Worm (Caenorhabditis elegans) whole organism, L3 larva: ENCODE measurements around the gene srab-11.

Source experiments
- jun-1 ChIP-seq: fragments of 150-350 bp; optimal IDR thresholded peaks from 2 replicates; lab custom pipeline; 2014; ENCODE audit warnings: missing biosample characterization, missing genetic modification reagents, missing genetic modification characterization
- nhr-237 ChIP-seq: fragments of 150-350 bp; optimal IDR thresholded peaks from 2 replicates; lab custom pipeline; 2014; ENCODE audit warnings: missing biosample characterization, missing genetic modification characterization

DNA sequence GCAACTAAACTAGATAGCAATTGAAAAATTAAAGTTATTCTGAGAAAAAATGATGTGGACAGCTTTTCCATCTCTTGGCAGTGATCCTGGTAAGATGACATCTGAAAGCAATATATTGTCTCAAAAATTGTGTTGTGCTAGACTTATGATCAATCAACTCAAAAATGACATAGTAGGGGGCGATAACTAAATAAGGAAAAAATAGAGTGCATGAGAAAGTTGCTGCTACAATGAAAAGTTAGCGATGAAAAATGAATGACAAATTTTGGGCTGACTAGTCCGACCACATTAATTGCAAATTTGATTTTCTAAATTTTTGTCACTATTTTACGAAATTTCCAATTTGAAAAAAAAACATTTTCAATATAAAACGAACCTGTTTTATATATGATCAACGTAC lies 5.6 kb downstream of the srab-11 start, which contains the start of gene srab-9:
- TF ChIP-seq jun-1 (tag; lab: Kevin White, UChicago) = no peak
- TF ChIP-seq nhr-237 = no peak
